Fruit fly (Drosophila melanogaster): ENCODE data around the gene hiro.

hiro gene

DNA sequence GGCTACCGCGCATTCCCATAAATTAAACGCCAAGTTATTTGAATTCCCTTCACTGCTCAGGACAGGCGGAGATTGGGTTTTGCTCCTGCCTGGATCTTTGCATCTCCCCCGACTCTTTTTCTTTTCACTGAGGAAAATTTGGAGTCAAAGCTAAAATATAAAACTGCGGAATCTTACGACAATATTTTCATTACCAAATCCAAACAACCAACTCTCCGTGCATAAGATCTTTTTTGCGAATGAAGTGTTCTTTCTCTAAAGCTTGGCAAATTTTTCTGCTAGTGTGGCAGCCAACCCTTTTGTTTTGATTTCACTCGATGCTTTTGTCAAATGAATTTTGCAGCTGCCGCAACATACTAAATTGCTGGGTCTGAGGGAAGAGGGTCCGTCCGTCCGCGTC lies 40.1 kb upstream of the hiro start:
- TF ChIP-seq CG1621 (tag; optimal IDR thresholded peaks at IDR 0.05) (peak; percentile 32), dac (GFP tag; optimal IDR thresholded peaks at IDR 0.05) (no peak), svp (GFP tag) (peak; percentile 94), fd85E (GFP tag; optimal IDR thresholded peaks at IDR 0.05) (no peak), Ets21C (GFP tag; optimal IDR thresholded peaks at IDR 0.05) (peak; percentile 84), Smox (GFP tag; optimal IDR thresholded peaks at IDR 0.05) (peak; percentile 86), ss (GFP tag; optimal IDR thresholded peaks at IDR 0.05) (no peak), Hr38 (GFP tag; optimal IDR thresholded peaks at IDR 0.05) (no peak), CG31627 (GFP tag; optimal IDR thresholded peaks at IDR 0.05) (peak; percentile 89), CG16779 (tag; optimal IDR thresholded peaks at IDR 0.05) (no peak), acj6 (GFP tag; optimal IDR thresholded peaks at IDR 0.05) (peak; percentile 71), spab (GFP tag; optimal IDR thresholded peaks at IDR 0.05) (peak; percentile 20), Hr39 (GFP tag; optimal IDR thresholded peaks at IDR 0.05) (peak; percentile 91), eg (GFP tag; IDR thresholded peaks at IDR 0.05) (no peak), achi (GFP tag; optimal IDR thresholded peaks at IDR 0.05) (peak; percentile 62), Sox14 (GFP tag; optimal IDR thresholded peaks at IDR 0.05) (peak; percentile 79), CG3032 (tag; optimal IDR thresholded peaks at IDR 0.05) (peak; percentile 39), esn (GFP tag; optimal IDR thresholded peaks at IDR 0.05) (peak; percentile 90), lz (GFP tag; optimal IDR thresholded peaks at IDR 0.05) (peak; percentile 91), Gug (GFP tag; IDR thresholded peaks at IDR 0.05) (no peak), cyc (GFP tag; optimal IDR thresholded peaks at IDR 0.05) (peak; percentile 91), Blimp-1 (GFP tag; optimal IDR thresholded peaks at IDR 0.05) (peak; percentile 54), net (GFP tag; optimal IDR thresholded peaks at IDR 0.05) (peak; percentile 49), fkh (GFP tag; optimal IDR thresholded peaks at IDR 0.05) (no peak), Sox102F (GFP tag; optimal IDR thresholded peaks at IDR 0.05) (peak; percentile 90), salr (GFP tag; optimal IDR thresholded peaks at IDR 0.05) (no peak), Lpt (GFP tag; optimal IDR thresholded peaks at IDR 0.05) (no peak), CG11902 (GFP tag; optimal IDR thresholded peaks at IDR 0.05) (peak; percentile 43), CG11294 (GFP tag; IDR thresholded peaks at IDR 0.05) (no peak), Ets96B (tag; optimal IDR thresholded peaks at IDR 0.05) (peak; percentile 26), CG7368 (GFP tag; optimal IDR thresholded peaks at IDR 0.05) (peak; percentile 53), Eip78C (GFP tag) (peak; percentile 82), CG6792 (GFP tag; optimal IDR thresholded peaks at IDR 0.05) (peak; percentile 78), vri (GFP tag; optimal IDR thresholded peaks at IDR 0.05) (peak; percentile 92), CG8632 (GFP tag; optimal IDR thresholded peaks at IDR 0.05) (peak; percentile 31), fd59A (GFP tag; optimal IDR thresholded peaks at IDR 0.05) (no peak), CG3919 (GFP tag; optimal IDR thresholded peaks at IDR 0.05) (peak; percentile 77), CG6808 (GFP tag; optimal IDR thresholded peaks at IDR 0.05) (no peak), CG8119 (GFP tag; IDR thresholded peaks at IDR 0.05) (no peak), pdm3 (GFP tag; optimal IDR thresholded peaks at IDR 0.05) (peak; percentile 75), CG11762 (GFP tag; optimal IDR thresholded peaks at IDR 0.05; ENCODE audit: insufficient read depth) (peak; percentile 26), CG32006 (GFP tag; optimal IDR thresholded peaks at IDR 0.05) (no peak), CG15336 (GFP tag; IDR thresholded peaks at IDR 0.05) (no peak), OdsH (GFP tag; optimal IDR thresholded peaks at IDR 0.05) (peak; percentile 57), Sox15 (GFP tag; optimal IDR thresholded peaks at IDR 0.05) (peak; percentile 42), CG6163 (GFP tag; IDR thresholded peaks at IDR 0.05) (peak; percentile 66; the same call in 2 of the 3 replicates), CG9139 (GFP tag; optimal IDR thresholded peaks at IDR 0.05) (no peak), dsx (GFP tag; optimal IDR thresholded peaks at IDR 0.05; ENCODE audit: poor library complexity, severe bottlenecking) (peak; percentile 30), CG8319 (GFP tag; optimal IDR thresholded peaks at IDR 0.05) (peak; percentile 29), CG34406 (GFP tag; optimal IDR thresholded peaks at IDR 0.05) (peak; percentile 64), Eip93F (GFP tag; optimal IDR thresholded peaks at IDR 0.05) (peak; percentile 83), CG10669 (GFP tag; optimal IDR thresholded peaks at IDR 0.05) (peak; percentile 53)
